Worm (Caenorhabditis elegans) whole organism, L4/young adult: ENCODE data around the gene C31C9.6.

Experiments
- W03F9.2 ChIP-seq: fragments of 150-350 bp; optimal IDR thresholded peaks from 2 replicates; lab custom pipeline; 2014; ENCODE audit warnings: missing biosample characterization, missing genetic modification characterization
- dao-5 ChIP-seq: sonication (generic microtip); optimal IDR thresholded peaks from 2 replicates; lab custom pipeline; 2016; ENCODE audit warnings: missing genotype, missing genetic modification characterization, moderate library complexity, missing compliant biosample characterization
- him-1 ChIP-seq: sonication (generic microtip); optimal IDR thresholded peaks from 2 replicates; lab custom pipeline; 2016; ENCODE audit warnings: missing genotype, missing genetic modification reagents, missing genetic modification characterization, missing compliant biosample characterization

- TF ChIP-seq him-1 (tag; lab: Kevin White, UChicago): no peak
- no peak for TF ChIP-seq W03F9.2 (tag; lab: Kevin White, UChicago)
- TF ChIP-seq dao-5 (tag; lab: Kevin White, UChicago): no peak
Observed at ce11 chrII:13609655-13610054, 52.2 kb downstream of the C31C9.6 start, which contains the start of gene gst-20.
